Fruit fly (Drosophila melanogaster) S2 (cell line): Measurements from ENCODE around the gene mag.

Experiments used
- CG8478 ChIP-seq: fragments of >200 bp; optimal IDR thresholded peaks from 2 replicates; lab custom pipeline; 2018
- CTCF ChIP-seq, 2 experiments: fragments of >200 bp; optimal IDR thresholded peaks; 2 replicates each; lab custom pipeline; 2018

DNA sequence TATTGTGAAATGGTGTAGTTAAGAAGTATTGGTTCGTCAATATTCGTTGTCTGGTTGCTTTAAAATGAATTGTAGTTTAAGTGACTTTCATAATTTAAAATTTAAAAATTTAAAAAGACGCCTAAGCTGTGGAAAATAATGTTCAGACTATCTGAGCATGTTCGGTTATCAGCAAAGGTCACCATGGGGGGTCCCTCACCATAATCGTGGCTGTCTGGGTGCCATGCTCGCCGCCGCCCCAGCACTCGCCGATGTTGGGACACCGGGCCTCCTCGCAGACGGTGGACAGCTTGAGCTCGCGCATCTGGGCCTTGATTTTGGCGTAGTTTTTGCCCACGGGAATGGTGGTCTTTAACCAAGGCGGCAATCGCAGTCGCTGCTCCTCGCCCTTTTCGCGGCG, 28.9 kb upstream of the mag start:
- no peak for TF ChIP-seq CTCF (optimal IDR thresholded peaks at IDR 0.05; lab: Kevin White, UChicago)
- TF ChIP-seq CG8478 = no peak
